Worm (Caenorhabditis elegans): ENCODE data around the gene cdr-3.

ce11 chrV:12413651-12414114, 3.5 kb downstream of the cdr-3 start, which contains the start of gene cdr-6:
- TF ChIP-seq him-1 (tag; optimal IDR thresholded peaks at IDR 0.05) (no peak), dao-5 (tag; optimal IDR thresholded peaks at IDR 0.05) (no peak), W03F9.2 (tag; optimal IDR thresholded peaks at IDR 0.05) (no peak)

Measured in whole organism, L4/young adult.